Worm (Caenorhabditis elegans): ENCODE measurements around the gene enri-2.

Gene enri-2

DNA sequence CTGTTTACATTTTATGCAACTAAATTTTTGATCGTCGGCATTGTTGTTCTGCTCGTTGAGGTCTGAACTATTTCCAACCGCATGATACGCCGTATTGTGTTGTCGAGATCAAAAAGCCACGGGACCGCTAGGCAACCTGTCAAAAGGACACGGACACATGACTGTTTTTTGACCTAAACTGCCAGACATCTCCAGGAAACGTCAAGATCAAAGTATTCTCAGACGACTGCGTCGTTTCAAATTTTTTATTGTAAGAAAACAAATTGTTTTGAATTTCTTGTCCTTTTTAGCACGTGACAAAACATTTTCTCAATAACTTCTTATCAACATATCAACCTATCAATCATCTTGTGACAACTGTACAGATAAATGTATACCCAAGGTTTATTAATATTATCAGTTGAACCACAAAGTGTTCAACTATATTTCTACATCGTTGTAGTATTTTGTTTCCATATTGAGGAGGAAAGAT lies 43.5 kb upstream of the enri-2 start (continued):
- TF ChIP-seq ceh-82 (tag; optimal IDR thresholded peaks at IDR 0.05) = no peak
- TF ChIP-seq Y75B8A.6 (GFP tag; IDR thresholded peaks at IDR 0.05) = no peak
- TF ChIP-seq nhr-11 (tag; optimal IDR thresholded peaks at IDR 0.05) = no peak

DNA sequence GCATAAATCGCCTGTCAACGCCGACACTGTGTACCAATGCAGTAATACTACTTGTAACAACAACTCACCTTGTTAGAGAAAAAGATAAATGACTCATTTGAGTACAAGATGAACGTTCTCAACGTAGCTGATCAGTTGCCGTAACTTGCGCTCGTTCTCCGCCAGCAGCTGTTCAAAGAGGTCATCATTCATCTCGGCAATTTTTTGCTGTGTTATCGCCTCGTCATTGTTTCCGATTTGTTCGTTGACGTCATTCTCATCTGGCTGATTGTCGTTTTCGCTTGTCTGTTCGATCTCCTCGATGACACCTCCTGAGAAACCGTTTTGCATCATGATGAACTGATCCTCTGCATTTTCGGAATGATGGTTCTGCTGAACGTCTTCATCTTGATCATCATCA lies 42.4 kb upstream of the enri-2 start:
- TF ChIP-seq ztf-11 (tag; optimal IDR thresholded peaks at IDR 0.05) (no peak), ctbp-1 (GFP tag; IDR thresholded peaks at IDR 0.05) (no peak), hlh-11 (tag; optimal IDR thresholded peaks at IDR 0.05) (peak; percentile 69), mdl-1 (tag; optimal IDR thresholded peaks at IDR 0.05) (no peak), saeg-2 (GFP tag; IDR thresholded peaks at IDR 0.05) (no peak), nhr-48 (tag; optimal IDR thresholded peaks at IDR 0.05) (peak; percentile 18), aly-2 (tag; optimal IDR thresholded peaks at IDR 0.05) (no peak), zag-1 (tag; optimal IDR thresholded peaks at IDR 0.05) (no peak), Y105C5A.15 (GFP tag; IDR thresholded peaks at IDR 0.05) (no peak), F44E2.7 (GFP tag; IDR thresholded peaks at IDR 0.05) (no peak), nhr-6 (tag; optimal IDR thresholded peaks at IDR 0.05) (no peak), ama-1 (optimal IDR thresholded peaks at IDR 0.05) (no peak), nhr-11 (tag; optimal IDR thresholded peaks at IDR 0.05) (no peak), tra-1 (GFP tag; IDR thresholded peaks at IDR 0.05) (peak; percentile 58; the same call in 1 of the 2 replicates), daf-12 (tag; optimal IDR thresholded peaks at IDR 0.05) (no peak), nhr-76 (tag; optimal IDR thresholded peaks at IDR 0.05) (no peak), lim-7 (GFP tag; IDR thresholded peaks at IDR 0.05) (no peak), lsy-2 (tag; optimal IDR thresholded peaks at IDR 0.05) (peak in 1 of 2 experiments; percentile 3), mxl-3 (GFP tag; optimal IDR thresholded peaks at IDR 0.05) (peak; percentile 7), unc-62 (GFP tag; optimal IDR thresholded peaks at IDR 0.05 in 1 of 2) (peak in 1 of 2 experiments; percentile 19), unc-62 (tag; optimal IDR thresholded peaks at IDR 0.05) (no peak), ZK546.5 (tag; optimal IDR thresholded peaks at IDR 0.05) (no peak), vab-7 (GFP tag; IDR thresholded peaks at IDR 0.05) (no peak), D1046.2 (GFP tag; IDR thresholded peaks at IDR 0.05) (no peak), attf-4 (tag; optimal IDR thresholded peaks at IDR 0.05) (no peak), hmg-1.1 (GFP tag; IDR thresholded peaks at IDR 0.05) (no peak), hlh-30 (tag; optimal IDR thresholded peaks at IDR 0.05; ENCODE audit: insufficient read depth) (peak; percentile 25), dmd-6 (GFP tag; IDR thresholded peaks at IDR 0.05) (peak; percentile 52), nhr-28 (tag; optimal IDR thresholded peaks at IDR 0.05) (peak; percentile 31), daf-16 (GFP tag; optimal IDR thresholded peaks at IDR 0.05) (peak in 1 of 2 experiments; percentile 56), daf-16 (tag; optimal IDR thresholded peaks at IDR 0.05) (no peak)

DNA sequence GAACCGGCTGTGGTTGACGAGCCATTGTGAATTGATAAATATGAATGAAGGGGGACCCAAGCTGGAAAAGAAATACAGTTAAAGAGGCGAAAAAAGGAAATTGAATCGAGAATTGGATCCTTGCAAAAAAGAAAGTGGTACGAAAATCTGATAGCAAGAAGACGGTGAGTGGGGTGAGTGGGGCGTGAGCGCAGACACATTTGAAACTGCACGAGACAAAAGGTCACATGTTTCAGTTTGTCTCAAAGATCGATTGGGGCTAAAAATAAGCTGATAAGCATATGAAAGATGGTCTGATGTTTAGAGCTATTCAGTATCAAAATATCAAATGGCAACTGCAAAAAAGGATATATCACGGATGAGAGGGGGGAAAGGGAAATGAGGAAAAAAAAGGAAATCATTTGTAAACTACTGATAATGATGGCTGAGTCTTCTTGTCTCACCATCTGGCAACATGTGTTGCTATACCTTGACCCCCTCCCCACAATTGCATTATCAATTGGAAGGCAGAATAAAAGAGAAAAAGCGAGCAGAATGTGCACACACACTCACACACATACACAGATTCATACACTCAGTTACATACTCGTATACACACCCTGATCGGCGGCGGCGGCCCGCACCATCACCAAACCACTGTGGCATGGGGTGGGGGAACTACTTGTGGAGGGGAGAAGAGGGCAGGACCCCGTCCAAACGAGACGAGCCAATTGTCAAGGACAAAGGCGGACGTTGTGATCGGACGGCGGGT lies 41.7 kb upstream of the enri-2 start, which contains the start of gene M163.1:
Gene M163.1, minus strand, starts transcription at position 25 of the 751 bp plus-strand sequence.
- TF ChIP-seq zip-11 (GFP tag; IDR thresholded peaks at IDR 0.05) = no peak
- no peak for TF ChIP-seq rbr-2 (tag; optimal IDR thresholded peaks at IDR 0.05)
- TF ChIP-seq spr-1 (tag; optimal IDR thresholded peaks at IDR 0.05) = no peak
- TF ChIP-seq dmd-9 (GFP tag; IDR thresholded peaks at IDR 0.05) = no peak
- peak; percentile 84 for TF ChIP-seq set-16 (GFP tag; IDR thresholded peaks at IDR 0.05)
- no peak for TF ChIP-seq zfp-3 (GFP tag; conservative IDR thresholded peaks at IDR 0.05)
- no peak for TF ChIP-seq Y48G9A.11 (GFP tag; IDR thresholded peaks at IDR 0.05)
- no peak for TF ChIP-seq spr-3 (GFP tag; optimal IDR thresholded peaks at IDR 0.05)
- no peak for TF ChIP-seq Y5F2A.4 (GFP tag; optimal IDR thresholded peaks at IDR 0.05)
- no peak for TF ChIP-seq ces-1 (GFP tag; optimal IDR thresholded peaks at IDR 0.05)
- no peak for TF ChIP-seq gei-8 (GFP tag; optimal IDR thresholded peaks at IDR 0.05)
- no peak for TF ChIP-seq vab-7 (GFP tag; IDR thresholded peaks at IDR 0.05)
- no peak for TF ChIP-seq arid-1 (GFP tag; conservative IDR thresholded peaks at IDR 0.05)
- no peak for TF ChIP-seq nhr-41 (GFP tag; IDR thresholded peaks at IDR 0.05)
- TF ChIP-seq tag-97 (GFP tag; IDR thresholded peaks at IDR 0.05) = no peak
- no peak for TF ChIP-seq ceh-62 (tag; optimal IDR thresholded peaks at IDR 0.05)
- no peak for TF ChIP-seq ceh-20 (GFP tag; IDR thresholded peaks at IDR 0.05)
- no peak for TF ChIP-seq ceh-82 (tag; optimal IDR thresholded peaks at IDR 0.05)
- no peak for TF ChIP-seq lin-13 (GFP tag; optimal IDR thresholded peaks at IDR 0.05)
- no peak for TF ChIP-seq nhr-6 (tag; optimal IDR thresholded peaks at IDR 0.05)
- 0 out of 2 replicates have a peak, but pooled peaks have one; percentile 28 for TF ChIP-seq tra-1 (GFP tag; IDR thresholded peaks at IDR 0.05)

Measured in whole organism, L4 larva.